Fruit fly (Drosophila melanogaster) whole organism, embryonic: Measurements from ENCODE around the gene orb.

ENCODE experiments used
- Asciz ChIP-seq: fragments of 200-800 bp; sonication (Bioruptor generic); optimal IDR thresholded peaks from 2 replicates; lab custom pipeline; 2017; ENCODE audit warnings: missing biosample characterization, mild to moderate bottlenecking, missing genetic modification characterization, missing genetic modification reagents
- CG10543 ChIP-seq: fragments of 200-800 bp; sonication (Bioruptor generic); optimal IDR thresholded peaks from 3 replicates; lab custom pipeline; 2017; ENCODE audit warnings: missing biosample characterization, mild to moderate bottlenecking, missing genetic modification characterization, moderate library complexity
- CG11504 ChIP-seq: fragments of 200-800 bp; sonication (Bioruptor generic); optimal IDR thresholded peaks from 3 replicates; lab custom pipeline; 2019; ENCODE audit warnings: missing biosample characterization, mild to moderate bottlenecking, missing genetic modification characterization, moderate library complexity
- CG12299 ChIP-seq: fragments of 200-800 bp; sonication (Bioruptor generic); optimal IDR thresholded peaks from 2 replicates; lab custom pipeline; 2018; ENCODE audit warnings: missing biosample characterization, mild to moderate bottlenecking, missing genetic modification characterization
- CG1233 ChIP-seq: fragments of 200-800 bp; sonication (Bioruptor generic); optimal IDR thresholded peaks from 4 replicates; lab custom pipeline; 2018; ENCODE audit warnings: missing biosample characterization, mild to moderate bottlenecking, missing genetic modification characterization
- CG12744 ChIP-seq: fragments of 200-800 bp; sonication (Bioruptor generic); optimal IDR thresholded peaks from 2 replicates; lab custom pipeline; 2016; ENCODE audit warnings: missing biosample characterization, missing genetic modification characterization
- CG13287 ChIP-seq: fragments of 200-800 bp; sonication (Bioruptor generic); IDR thresholded peaks from 2 replicates; pipeline ENCODE4 v1.3.6; 2022; ENCODE audit warnings: missing biosample characterization, missing genetic modification characterization; ENCODE audit not compliant: partially characterized antibody
- CG1647 ChIP-seq: fragments of 200-800 bp; sonication (Bioruptor generic); optimal IDR thresholded peaks from 3 replicates; lab custom pipeline; 2016; ENCODE audit warnings: missing biosample characterization, missing genetic modification characterization
- CG17385 ChIP-seq: fragments of 200-800 bp; sonication (Bioruptor generic); optimal IDR thresholded peaks from 3 replicates; lab custom pipeline; 2018; ENCODE audit warnings: missing biosample characterization, mild to moderate bottlenecking, missing genetic modification characterization
- CG17912 ChIP-seq: fragments of 200-800 bp; sonication (Bioruptor generic); optimal IDR thresholded peaks from 2 replicates; lab custom pipeline; 2018; ENCODE audit warnings: missing biosample characterization, mild to moderate bottlenecking, missing genetic modification characterization
- CG18476 ChIP-seq: fragments of 200-800 bp; sonication (Bioruptor generic); optimal IDR thresholded peaks from 2 replicates; lab custom pipeline; 2016; ENCODE audit warnings: missing biosample characterization, mild to moderate bottlenecking, missing genetic modification characterization
- CG18764 ChIP-seq: fragments of 200-800 bp; sonication (Bioruptor generic); optimal IDR thresholded peaks from 3 replicates; lab custom pipeline; 2016; ENCODE audit warnings: missing biosample characterization, missing genetic modification characterization
- CG3281 ChIP-seq: fragments of 200-800 bp; sonication (Bioruptor generic); optimal IDR thresholded peaks from 3 replicates; lab custom pipeline; 2017; ENCODE audit warnings: missing biosample characterization, mild to moderate bottlenecking, missing genetic modification characterization
- CG34422 ChIP-seq: fragments of 200-800 bp; sonication (Bioruptor generic); IDR thresholded peaks from 3 replicates; pipeline ENCODE4 v1.3.6; 2022; ENCODE audit warnings: missing biosample characterization, missing genetic modification characterization
- CG3838 ChIP-seq: fragments of 200-800 bp; sonication (Bioruptor generic); optimal IDR thresholded peaks from 3 replicates; lab custom pipeline; 2016; ENCODE audit warnings: missing biosample characterization, missing genetic modification characterization
- CG4617 ChIP-seq: fragments of 200-800 bp; sonication (Bioruptor generic); optimal IDR thresholded peaks from 3 replicates; lab custom pipeline; 2016; ENCODE audit warnings: missing biosample characterization, missing genetic modification characterization, borderline replicate concordance
- CG6175 ChIP-seq: fragments of 200-800 bp; sonication (Bioruptor generic); IDR thresholded peaks from 3 replicates; pipeline ENCODE4 v1.3.6; 2022; ENCODE audit warnings: missing biosample characterization, missing genetic modification characterization
- CG6272 ChIP-seq: fragments of 200-800 bp; sonication (Bioruptor generic); IDR thresholded peaks from 2 replicates; pipeline ENCODE4 v1.3.6; 2022; ENCODE audit warnings: missing biosample characterization, missing genetic modification characterization
- CG7963 ChIP-seq: fragments of 200-800 bp; sonication (Bioruptor generic); IDR thresholded peaks from 3 replicates; pipeline ENCODE4 v1.3.6; 2022; ENCODE audit warnings: missing biosample characterization, missing genetic modification characterization; ENCODE audit not compliant: partially characterized antibody
- CG9817 ChIP-seq: fragments of 200-800 bp; sonication (Bioruptor generic); optimal IDR thresholded peaks from 2 replicates; lab custom pipeline; 2018; ENCODE audit warnings: missing biosample characterization, mild to moderate bottlenecking, missing genetic modification characterization, moderate library complexity
- CG9932 ChIP-seq: fragments of 200-800 bp; sonication (Bioruptor generic); IDR thresholded peaks from 2 replicates; pipeline ENCODE4 v1.3.6; 2022; ENCODE audit warnings: missing biosample characterization, missing genetic modification characterization
- CTCF ChIP-seq: fragments of 200-800 bp; sonication (Bioruptor generic); optimal IDR thresholded peaks from 2 replicates; lab custom pipeline; 2017; ENCODE audit warnings: missing biosample characterization, mild to moderate bottlenecking, missing genetic modification characterization, moderate library complexity
- CkIIα-i1 ChIP-seq: fragments of 200-800 bp; sonication (Bioruptor generic); IDR thresholded peaks from 2 replicates; pipeline ENCODE4 v1.3.6; 2022; ENCODE audit warnings: missing biosample characterization, missing genetic modification characterization
- CrebB ChIP-seq: fragments of 200-800 bp; sonication (Bioruptor generic); optimal IDR thresholded peaks from 3 replicates; lab custom pipeline; 2018; ENCODE audit warnings: missing biosample characterization, mild to moderate bottlenecking, missing genetic modification characterization
- Doc3 ChIP-seq: fragments of 200-800 bp; sonication (Bioruptor generic); IDR thresholded peaks from 3 replicates; pipeline ENCODE4 v1.3.6; 2022; ENCODE audit warnings: missing biosample characterization, missing genetic modification characterization; ENCODE audit not compliant: partially characterized antibody
- Ets97D ChIP-seq: fragments of 200-800 bp; sonication (Bioruptor generic); optimal IDR thresholded peaks from 3 replicates; lab custom pipeline; 2016; ENCODE audit warnings: missing biosample characterization, missing genetic modification characterization
- Fer1 ChIP-seq: fragments of 200-800 bp; sonication (Bioruptor generic); optimal IDR thresholded peaks from 2 replicates; lab custom pipeline; 2017; ENCODE audit warnings: missing biosample characterization, mild to moderate bottlenecking, missing genetic modification characterization
- GATAe ChIP-seq: fragments of 200-800 bp; sonication (Bioruptor generic); conservative IDR thresholded peaks from 2 replicates; pipeline ENCODE4 v1.3.6; 2022; ENCODE audit warnings: missing biosample characterization, missing genetic modification characterization
- HLH4C ChIP-seq: fragments of 200-800 bp; sonication (Bioruptor generic); IDR thresholded peaks from 3 replicates; pipeline ENCODE4 v1.3.6; 2022; ENCODE audit warnings: missing biosample characterization, missing genetic modification characterization; ENCODE audit not compliant: partially characterized antibody
- Hey ChIP-seq: fragments of 200-800 bp; sonication (Bioruptor generic); optimal IDR thresholded peaks from 3 replicates; lab custom pipeline; 2018; ENCODE audit warnings: missing biosample characterization, mild to moderate bottlenecking, missing genetic modification characterization
- Hr3 ChIP-seq: fragments of 200-800 bp; sonication (Bioruptor generic); optimal IDR thresholded peaks from 3 replicates; lab custom pipeline; 2016; ENCODE audit warnings: missing biosample characterization, missing genetic modification characterization
- Mes4 ChIP-seq: fragments of 200-800 bp; sonication (Bioruptor generic); optimal IDR thresholded peaks from 2 replicates; lab custom pipeline; 2016; ENCODE audit warnings: missing biosample characterization, missing genetic modification characterization
- Mrtf ChIP-seq: fragments of 200-800 bp; sonication (Bioruptor generic); IDR thresholded peaks from 3 replicates; pipeline ENCODE4 v1.3.6; 2022; ENCODE audit warnings: missing biosample characterization, missing genetic modification characterization
- NC2α ChIP-seq: fragments of 200-800 bp; sonication (Bioruptor generic); optimal IDR thresholded peaks from 2 replicates; lab custom pipeline; 2016; ENCODE audit warnings: missing biosample characterization, missing genetic modification characterization
- NC2β ChIP-seq: fragments of 200-800 bp; sonication (Bioruptor generic); optimal IDR thresholded peaks from 2 replicates; lab custom pipeline; 2016; ENCODE audit warnings: missing biosample characterization, missing genetic modification characterization
- Xbp1 ChIP-seq: fragments of 200-800 bp; sonication (Bioruptor generic); optimal IDR thresholded peaks from 3 replicates; lab custom pipeline; 2016; ENCODE audit warnings: missing biosample characterization, mild to moderate bottlenecking, missing genetic modification characterization
- ato ChIP-seq: fragments of 200-800 bp; sonication (Bioruptor generic); IDR thresholded peaks from 2 replicates; pipeline ENCODE4 v1.3.6; 2022; ENCODE audit warnings: missing biosample characterization, missing genetic modification characterization; ENCODE audit not compliant: partially characterized antibody
- exex ChIP-seq: fragments of 200-800 bp; sonication (Bioruptor generic); optimal IDR thresholded peaks from 4 replicates; lab custom pipeline; 2018; ENCODE audit warnings: missing biosample characterization, mild to moderate bottlenecking, missing genetic modification characterization, moderate library complexity
- grn ChIP-seq: fragments of 200-800 bp; sonication (Bioruptor generic); optimal IDR thresholded peaks from 3 replicates; lab custom pipeline; 2017; ENCODE audit warnings: missing biosample characterization, missing genetic modification characterization
- lbe ChIP-seq: fragments of 200-800 bp; sonication (Bioruptor generic); optimal IDR thresholded peaks from 2 replicates; lab custom pipeline; 2016; ENCODE audit warnings: missing biosample characterization, mild to moderate bottlenecking, missing genetic modification characterization
- nom ChIP-seq: fragments of 200-800 bp; sonication (Bioruptor generic); optimal IDR thresholded peaks from 2 replicates; lab custom pipeline; 2017; ENCODE audit warnings: missing biosample characterization, missing genetic modification characterization, mild to moderate bottlenecking, moderate library complexity, missing genetic modification reagents
- row ChIP-seq: fragments of 200-800 bp; sonication (Bioruptor generic); IDR thresholded peaks from 3 replicates; pipeline ENCODE4 v1.3.6; 2022; ENCODE audit warnings: missing biosample characterization, missing genetic modification characterization
- schlank ChIP-seq: fragments of 200-800 bp; sonication (Bioruptor generic); optimal IDR thresholded peaks from 2 replicates; lab custom pipeline; 2018; ENCODE audit warnings: missing biosample characterization, mild to moderate bottlenecking, missing genetic modification characterization
- sens ChIP-seq: fragments of 200-800 bp; sonication (Bioruptor generic); peaks from one replicate; lab custom pipeline; 2016; ENCODE audit warnings: missing biosample characterization, missing genetic modification characterization
- sisA ChIP-seq: fragments of 200-800 bp; sonication (Bioruptor generic); IDR thresholded peaks from 2 replicates; pipeline ENCODE4 v1.3.6; 2022; ENCODE audit warnings: missing biosample characterization, missing genetic modification characterization
- sob ChIP-seq: fragments of 200-800 bp; sonication (Bioruptor generic); IDR thresholded peaks from 2 replicates; pipeline ENCODE4 v1.3.6; 2022; ENCODE audit warnings: missing biosample characterization, missing genetic modification characterization
- tll ChIP-seq, 2 experiments: fragments of 200-800 bp in 1 of 2; fragments of >200 bp in 1 of 2; sonication (Bioruptor generic) in 1 of 2; optimal IDR thresholded peaks; 2 replicates each; lab custom pipeline; 2017 to 2019; ENCODE audit warnings: missing biosample characterization in 2 of 2, missing genetic modification characterization in 2 of 2, mild to moderate bottlenecking in 1 of 2, moderate library complexity in 1 of 2
- tup ChIP-seq: fragments of 200-800 bp; sonication (Bioruptor generic); optimal IDR thresholded peaks from 2 replicates; lab custom pipeline; 2016; ENCODE audit warnings: missing biosample characterization, mild to moderate bottlenecking, missing genetic modification characterization, moderate library complexity
- yki ChIP-seq: fragments of >200 bp; optimal IDR thresholded peaks from 3 replicates; lab custom pipeline; 2018
- z ChIP-seq: fragments of 200-800 bp; sonication (Bioruptor generic); IDR thresholded peaks from 3 replicates; pipeline ENCODE4 v1.3.6; 2022; ENCODE audit warnings: missing biosample characterization, missing genetic modification characterization

orb gene

dm6 chr3R:23214603-23215433 lies 65.8 kb downstream of the orb start (continued):
- TF ChIP-seq CG12744 (GFP tag; lab: Kevin White, UChicago) (no peak), grn (peak; percentile 94), sisA (no peak), CG17912 (GFP tag; lab: Kevin White, UChicago) (no peak), Asciz (GFP tag; lab: Kevin White, UChicago) (no peak), CG6272 (GFP tag; lab: Robert Waterston, UW) (no peak), CG12299 (tag; lab: Kevin White, UChicago) (no peak), CG9932 (no peak), Xbp1 (no peak), Hr3 (GFP tag; lab: Kevin White, UChicago) (no peak), Mes4 (no peak), schlank (no peak), yki (lab: Kevin White, UChicago) (no peak), CG1647 (GFP tag; lab: Kevin White, UChicago) (no peak), GATAe (GFP tag; lab: Robert Waterston, UW) (peak; percentile 58; the same call in 1 of the 2 replicates), z (GFP tag; lab: Robert Waterston, UW) (no peak), row (GFP tag; lab: Robert Waterston, UW) (peak; percentile 9; the same call in 1 of the 3 replicates), Mrtf (GFP tag; lab: Robert Waterston, UW) (no peak), tll (GFP tag; optimal IDR thresholded peaks at IDR 0.05; lab: Kevin White, UChicago) (no peak), sob (GFP tag; lab: Robert Waterston, UW) (no peak), CG18764 (no peak), CTCF (GFP tag; lab: Kevin White, UChicago) (peak; percentile 72), Hey (tag; lab: Kevin White, UChicago) (peak; percentile 78), CG4617 (GFP tag; lab: Kevin White, UChicago) (no peak), NC2β (GFP tag; lab: Kevin White, UChicago) (no peak), CkIIα-i1 (GFP tag; lab: Robert Waterston, UW) (no peak), CG18476 (no peak), CG7963 (GFP tag; lab: Robert Waterston, UW) (no peak), CG10543 (GFP tag; lab: Kevin White, UChicago) (peak; percentile 46), CG11504 (peak; percentile 14), CG17385 (no peak), CG34422 (GFP tag; lab: Robert Waterston, UW) (0 out of 3 replicates have a peak, but pooled peaks have one; percentile 23), CG3838 (GFP tag; lab: Kevin White, UChicago) (no peak), CG3281 (no peak), tup (GFP tag; lab: Kevin White, UChicago) (no peak), CG9817 (tag; lab: Kevin White, UChicago) (no peak), NC2α (no peak), Doc3 (GFP tag; lab: Robert Waterston, UW) (no peak), lbe (GFP tag; lab: Kevin White, UChicago) (peak; percentile 30), CG1233 (no peak), HLH4C (GFP tag; lab: Robert Waterston, UW) (peak; percentile 62), sens (peak; percentile 65), ato (GFP tag; lab: Robert Waterston, UW) (no peak), CG6175 (no peak), Fer1 (no peak), exex (tag; lab: Kevin White, UChicago) (peak; percentile 98), CG13287 (peak; percentile 57), nom (GFP tag; lab: Kevin White, UChicago) (peak; percentile 41), Ets97D (GFP tag; lab: Kevin White, UChicago) (peak; percentile 57), CrebB (peak; percentile 13)
